Worm (Caenorhabditis elegans) whole organism, mixed stage, embryonic: Measurements from ENCODE around the gene D1079.1.
A peak's percentile ranks its signal among the peaks of the same experiment; 100 is the strongest.

Experiments
- M03D4.4 ChIP-seq: sonication (generic microtip); optimal IDR thresholded peaks from 2 replicates; lab custom pipeline; 2017; ENCODE audit warnings: mild to moderate bottlenecking, missing genetic modification characterization, missing compliant biosample characterization
- ceh-43 ChIP-seq: fragments of 200-800 bp; sonication (Bioruptor generic); optimal IDR thresholded peaks from 2 replicates; lab custom pipeline; 2018; ENCODE audit warnings: mild to moderate bottlenecking, missing genetic modification characterization, moderate library complexity, missing compliant biosample characterization
- ceh-83 ChIP-seq: fragments of 200-800 bp; sonication (Bioruptor generic); optimal IDR thresholded peaks from 2 replicates; lab custom pipeline; 2018; ENCODE audit warnings: mild to moderate bottlenecking, missing genetic modification characterization, missing compliant biosample characterization
- ces-1 ChIP-seq: fragments of 150-350 bp; optimal IDR thresholded peaks from 2 replicates; lab custom pipeline; 2014; ENCODE audit warnings: missing biosample characterization, missing genetic modification reagents, missing genetic modification characterization
- cnd-1 ChIP-seq: fragments of 200-800 bp; sonication (Bioruptor generic); optimal IDR thresholded peaks from 2 replicates; lab custom pipeline; 2018; ENCODE audit warnings: mild to moderate bottlenecking, missing genetic modification characterization, missing compliant biosample characterization
- drap-1 ChIP-seq: fragments of 200-800 bp; sonication (Bioruptor generic); optimal IDR thresholded peaks from 3 replicates; lab custom pipeline; 2018; ENCODE audit warnings: mild to moderate bottlenecking, missing genetic modification characterization, missing compliant biosample characterization
- elt-1 ChIP-seq: sonication (generic microtip); optimal IDR thresholded peaks from 2 replicates; lab custom pipeline; 2017; ENCODE audit warnings: missing genetic modification characterization, mild to moderate bottlenecking, missing compliant biosample characterization, antibody characterized with exemption, moderate library complexity, borderline replicate concordance; ENCODE audit not compliant: insufficient read depth
- elt-3 ChIP-seq: fragments of 150-350 bp; optimal IDR thresholded peaks from 2 replicates; lab custom pipeline; 2014; ENCODE audit warnings: missing biosample characterization, missing genetic modification characterization
- flh-1 ChIP-seq: fragments of 200-800 bp; sonication (Bioruptor generic); optimal IDR thresholded peaks from 2 replicates; lab custom pipeline; 2018; ENCODE audit warnings: mild to moderate bottlenecking, missing genetic modification characterization, moderate library complexity, missing compliant biosample characterization
- ham-2 ChIP-seq: fragments of 200-800 bp; sonication (Bioruptor generic); optimal IDR thresholded peaks from 2 replicates; lab custom pipeline; 2018; ENCODE audit warnings: mild to moderate bottlenecking, missing genetic modification characterization, missing compliant biosample characterization
- hlh-1 ChIP-seq: fragments of 150-350 bp; optimal IDR thresholded peaks from 2 replicates; lab custom pipeline; 2014; ENCODE audit warnings: missing biosample characterization, missing genetic modification reagents, missing genetic modification characterization
- lin-13 ChIP-seq: fragments of 150-350 bp; optimal IDR thresholded peaks from 2 replicates; lab custom pipeline; 2014; ENCODE audit warnings: missing biosample characterization, missing genetic modification characterization
- lin-32 ChIP-seq: fragments of 200-800 bp; sonication (Bioruptor generic); optimal IDR thresholded peaks from 2 replicates; lab custom pipeline; 2018; ENCODE audit warnings: mild to moderate bottlenecking, missing genetic modification characterization, missing compliant biosample characterization
- lsy-2 ChIP-seq: fragments of 150-350 bp; optimal IDR thresholded peaks from 2 replicates; lab custom pipeline; 2014; ENCODE audit warnings: missing biosample characterization, missing genetic modification characterization
- mab-5 ChIP-seq: fragments of 150-350 bp; optimal IDR thresholded peaks from 2 replicates; lab custom pipeline; 2014; ENCODE audit warnings: missing biosample characterization, missing genetic modification characterization
- mep-1 ChIP-seq: fragments of 150-350 bp; optimal IDR thresholded peaks from 2 replicates; lab custom pipeline; 2017; ENCODE audit warnings: missing biosample characterization, missing genetic modification reagents, missing genetic modification characterization, inconsistent platforms
- nhr-237 ChIP-seq: fragments of 150-350 bp; optimal IDR thresholded peaks from 2 replicates; lab custom pipeline; 2014; ENCODE audit warnings: missing biosample characterization, missing genetic modification characterization
- nhr-28 ChIP-seq: fragments of 150-350 bp; optimal IDR thresholded peaks from 2 replicates; lab custom pipeline; 2014; ENCODE audit warnings: missing biosample characterization, missing genetic modification characterization
- nhr-76 ChIP-seq: sonication (generic microtip); optimal IDR thresholded peaks from 2 replicates; lab custom pipeline; 2017; ENCODE audit warnings: missing biosample characterization, missing genetic modification characterization
- pha-4 ChIP-seq: fragments of 150-350 bp; optimal IDR thresholded peaks from 2 replicates; lab custom pipeline; 2018; ENCODE audit warnings: missing biosample characterization, missing genetic modification reagents, missing genetic modification characterization
- snpc-4 ChIP-seq: fragments of 150-350 bp; optimal IDR thresholded peaks from 2 replicates; lab custom pipeline; 2014; ENCODE audit warnings: missing biosample characterization, missing genetic modification characterization
- sptf-1 ChIP-seq: sonication (generic microtip); optimal IDR thresholded peaks from 2 replicates; lab custom pipeline; 2017; ENCODE audit warnings: mild to moderate bottlenecking, missing genetic modification characterization, moderate library complexity, missing compliant biosample characterization
- unc-120 ChIP-seq: sonication (generic microtip); optimal IDR thresholded peaks from 2 replicates; lab custom pipeline; 2017; ENCODE audit warnings: missing genetic modification characterization, missing compliant biosample characterization; ENCODE audit not compliant: poor library complexity, severe bottlenecking
- unc-39 ChIP-seq: fragments of 150-350 bp; optimal IDR thresholded peaks from 2 replicates; lab custom pipeline; 2014; ENCODE audit warnings: missing biosample characterization, missing genetic modification characterization
- unc-62 ChIP-seq: fragments of 150-350 bp; optimal IDR thresholded peaks from 2 replicates; lab custom pipeline; 2014; ENCODE audit warnings: missing biosample characterization, missing genetic modification reagents, missing genetic modification characterization

D1079.1 gene

DNA sequence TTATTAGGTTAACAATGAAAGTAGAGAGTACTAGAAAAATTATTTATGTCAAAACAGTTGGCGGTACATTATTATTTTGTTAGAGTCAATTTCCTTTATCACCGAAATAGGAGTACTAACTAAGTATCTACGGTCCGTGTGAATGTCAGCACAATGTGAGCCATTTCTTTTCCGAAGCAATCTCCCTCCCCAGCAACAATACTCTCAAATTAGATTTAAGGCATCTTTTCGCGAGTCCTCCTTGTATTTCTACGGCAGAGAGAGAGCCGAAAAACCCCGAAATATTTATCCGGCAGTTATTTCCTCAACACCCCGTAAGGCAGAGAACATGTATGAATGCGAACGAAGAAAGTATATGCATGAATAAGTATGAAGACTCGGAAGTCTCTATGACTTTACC lies 12.3 kb downstream of the D1079.1 start:
- TF ChIP-seq nhr-28 (no peak), lin-32 (GFP tag; lab: Kevin White, UChicago) (no peak), ceh-83 (GFP tag; lab: Kevin White, UChicago) (no peak), ceh-43 (GFP tag; lab: Kevin White, UChicago) (no peak), nhr-76 (no peak), lin-13 (tag; lab: Kevin White, UChicago) (no peak), elt-1 (tag; lab: Kevin White, UChicago) (no peak), ces-1 (peak; percentile 76)

DNA sequence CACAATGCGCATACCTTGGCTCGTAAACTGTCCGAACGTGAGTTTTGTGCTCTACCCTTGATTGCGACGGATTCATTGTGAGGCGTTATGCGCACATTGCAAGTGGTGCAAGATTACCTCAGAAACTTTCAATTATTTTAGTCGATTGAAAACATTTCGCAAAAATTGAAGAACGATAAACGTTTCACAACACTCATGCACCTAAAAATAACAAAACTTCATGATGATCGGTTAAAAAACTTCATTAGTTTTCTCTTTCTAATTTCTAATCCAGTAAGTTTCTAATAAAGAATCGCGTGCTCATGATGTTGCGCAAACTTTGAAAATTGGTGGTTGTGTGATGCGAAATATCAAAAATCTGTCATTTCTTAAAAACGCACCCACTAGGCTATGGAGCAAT lies 15.8 kb downstream of the D1079.1 start, which contains the start of gene dop-1:
TSS of gene dop-1 (minus strand) at position 101 of the 400 bp plus-strand sequence.
- TF ChIP-seq ham-2 (no peak), unc-62 (GFP tag; lab: Kevin White, UChicago) (no peak), nhr-76 (no peak), nhr-237 (tag; lab: Kevin White, UChicago) (no peak), unc-120 (tag; lab: Kevin White, UChicago) (no peak)

ce11 chrX:4424254-4424653 lies 21.3 kb downstream of the D1079.1 start:
- TF ChIP-seq elt-3 (tag; lab: Kevin White, UChicago) (no peak), ces-1 (peak; percentile 96), snpc-4 (tag; lab: Kevin White, UChicago) (no peak)

ce11 chrX:4426496-4426895 lies 23.5 kb downstream of the D1079.1 start:
- peak; percentile 87 for TF ChIP-seq ces-1
- no peak for TF ChIP-seq lin-32 (GFP tag; lab: Kevin White, UChicago)
- TF ChIP-seq nhr-76, result no peak
- no peak for TF ChIP-seq unc-120 (tag; lab: Kevin White, UChicago)
- TF ChIP-seq mep-1 (tag; lab: Kevin White, UChicago), result no peak

DNA sequence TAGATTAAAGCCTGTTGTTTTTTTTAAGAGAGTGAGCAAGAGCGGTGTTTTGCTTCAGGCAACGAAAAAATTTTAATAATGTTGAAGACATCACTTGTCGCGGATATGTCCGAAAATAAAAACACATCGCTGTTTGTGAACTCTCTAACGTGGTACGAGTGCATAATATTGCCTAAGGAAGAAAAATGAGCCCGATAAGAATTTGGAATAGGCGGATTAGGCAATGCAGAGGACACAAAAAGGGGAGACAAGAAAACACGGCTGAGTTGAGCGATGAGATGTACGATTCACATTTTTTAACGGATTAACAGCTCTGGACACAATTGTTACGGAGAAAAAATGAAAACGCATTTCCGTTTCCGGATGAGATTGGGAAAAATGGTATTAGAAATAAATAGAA lies 24.4 kb downstream of the D1079.1 start:
- TF ChIP-seq pha-4 (tag; lab: Kevin White, UChicago) (no peak), ceh-43 (GFP tag; lab: Kevin White, UChicago) (no peak), elt-1 (tag; lab: Kevin White, UChicago) (no peak), unc-62 (GFP tag; lab: Kevin White, UChicago) (no peak), nhr-237 (tag; lab: Kevin White, UChicago) (no peak), sptf-1 (tag; lab: Kevin White, UChicago) (no peak), unc-39 (tag; lab: Kevin White, UChicago) (no peak), drap-1 (GFP tag; lab: Kevin White, UChicago) (no peak), cnd-1 (tag; lab: Kevin White, UChicago) (no peak), mep-1 (tag; lab: Kevin White, UChicago) (no peak), mab-5 (tag; lab: Kevin White, UChicago) (no peak), unc-120 (tag; lab: Kevin White, UChicago) (no peak), M03D4.4 (tag; lab: Kevin White, UChicago) (no peak), lsy-2 (tag; lab: Kevin White, UChicago) (no peak), ceh-83 (GFP tag; lab: Kevin White, UChicago) (no peak), hlh-1 (tag; lab: Kevin White, UChicago) (no peak), nhr-28 (no peak), elt-3 (tag; lab: Kevin White, UChicago) (no peak)
- TF ChIP-seq, all 35 proteins: peak for 0

- TF ChIP-seq elt-1 (tag; lab: Kevin White, UChicago), result no peak
- TF ChIP-seq hlh-1 (tag; lab: Kevin White, UChicago), result peak; percentile 62
Observed at ce11 chrX:4429364-4429763, 26.4 kb downstream of the D1079.1 start.

DNA sequence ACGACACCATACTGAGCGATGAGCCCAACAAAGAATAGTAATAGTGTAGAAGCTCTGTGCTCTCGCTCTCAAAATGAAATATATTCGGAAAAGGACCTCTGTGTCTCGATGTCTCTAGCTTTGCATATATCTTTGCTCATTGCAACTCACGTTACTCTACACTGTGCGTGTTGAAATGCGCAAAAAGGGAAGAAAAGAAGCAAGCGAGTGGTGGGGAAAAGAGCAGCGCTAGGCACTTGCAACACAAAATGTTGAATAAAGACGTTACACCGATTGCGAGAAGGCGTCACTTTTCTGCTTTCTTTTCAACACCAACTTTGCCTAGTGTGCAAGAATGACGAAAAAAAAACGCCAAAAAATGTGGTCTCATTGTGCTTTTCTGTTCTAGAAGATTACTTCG lies 31.6 kb downstream of the D1079.1 start:
- TF ChIP-seq flh-1 (GFP tag; lab: Kevin White, UChicago) (no peak), ces-1 (peak; percentile 81)
